Worm (Caenorhabditis elegans) whole organism, early embryonic: ENCODE results near the gene epg-9.

ENCODE experiments used
- B0310.2 ChIP-seq: sonication (generic microtip); optimal IDR thresholded peaks from 2 replicates; lab custom pipeline; 2016; ENCODE audit warnings: mild to moderate bottlenecking, missing genetic modification characterization, missing compliant biosample characterization
- ama-1 ChIP-seq: fragments of 150-350 bp; optimal IDR thresholded peaks from 2 replicates; lab custom pipeline; 2014
- ceh-36 ChIP-seq: sonication (generic microtip); optimal IDR thresholded peaks from 2 replicates; lab custom pipeline; 2016; ENCODE audit warnings: missing genetic modification characterization, inconsistent platforms, missing compliant biosample characterization
- ets-7 ChIP-seq: sonication (generic microtip); optimal IDR thresholded peaks from 2 replicates; lab custom pipeline; 2016; ENCODE audit warnings: missing genotype, missing genetic modification characterization, missing compliant biosample characterization
- flt-1 ChIP-seq: fragments of 200-800 bp; sonication (Bioruptor generic); IDR thresholded peaks from 2 replicates; pipeline ENCODE4 v1.3.6; 2022; ENCODE audit warnings: missing genetic modification characterization, missing compliant biosample characterization
- hmbx-1 ChIP-seq: sonication (generic microtip); optimal IDR thresholded peaks from 2 replicates; lab custom pipeline; 2016; ENCODE audit warnings: mild to moderate bottlenecking, missing genetic modification characterization, missing compliant biosample characterization
- hmg-4 ChIP-seq: fragments of 200-800 bp; sonication (Bioruptor generic); optimal IDR thresholded peaks from 2 replicates; lab custom pipeline; 2018; ENCODE audit warnings: mild to moderate bottlenecking, missing genetic modification characterization, missing compliant biosample characterization
- hnd-1 ChIP-seq: sonication (generic microtip); optimal IDR thresholded peaks from 2 replicates; lab custom pipeline; 2016; ENCODE audit warnings: missing genetic modification characterization, missing compliant biosample characterization
- pes-1 ChIP-seq: fragments of 200-800 bp; sonication (Bioruptor generic); IDR thresholded peaks from 2 replicates; pipeline ENCODE4 v1.3.6; 2022; ENCODE audit warnings: missing genetic modification reagents, missing genetic modification characterization, missing compliant biosample characterization
- scrt-1 ChIP-seq: fragments of 200-800 bp; sonication (Bioruptor generic); IDR thresholded peaks from 2 replicates; pipeline ENCODE4 v1.3.6; 2022; ENCODE audit warnings: missing genetic modification characterization, missing compliant biosample characterization
- sea-1 ChIP-seq: fragments of 200-800 bp; sonication (Bioruptor generic); conservative IDR thresholded peaks from 2 replicates; pipeline ENCODE4 v1.3.6; 2022; ENCODE audit warnings: missing genetic modification characterization, missing compliant biosample characterization
- tbx-37 ChIP-seq: fragments of 200-800 bp; sonication (Bioruptor generic); conservative IDR thresholded peaks from 2 replicates; pipeline ENCODE4 v1.3.6; 2022; ENCODE audit warnings: missing genetic modification reagents, missing genetic modification characterization, missing compliant biosample characterization
- tra-4 ChIP-seq: sonication (generic microtip); optimal IDR thresholded peaks from 2 replicates; lab custom pipeline; 2017; ENCODE audit warnings: missing genetic modification characterization, missing compliant biosample characterization

ce11 chrIV:2551838-2552237 lies 49.1 kb upstream of the epg-9 start:
- TF ChIP-seq B0310.2 (tag; lab: Kevin White, UChicago) (no peak), tra-4 (tag; lab: Kevin White, UChicago) (no peak), ama-1 (no peak), hmbx-1 (no peak), tbx-37 (GFP tag; lab: Robert Waterston, UW) (no peak), flt-1 (GFP tag; lab: Robert Waterston, UW) (no peak), hnd-1 (no peak), sea-1 (no peak), pes-1 (GFP tag; lab: Robert Waterston, UW) (no peak), ets-7 (tag; lab: Kevin White, UChicago) (no peak), ceh-36 (tag; lab: Kevin White, UChicago) (no peak), hmg-4 (no peak), scrt-1 (no peak)
